Fruit fly (Drosophila melanogaster) whole organism, larva: ENCODE data around the gene Hakai.

Source experiments
- noc ChIP-seq: fragments of 200-800 bp; sonication (Bioruptor generic); optimal IDR thresholded peaks from 3 replicates; lab custom pipeline; 2019; ENCODE audit warnings: missing biosample characterization, mild to moderate bottlenecking, missing genetic modification characterization, moderate library complexity

Gene Hakai

DNA sequence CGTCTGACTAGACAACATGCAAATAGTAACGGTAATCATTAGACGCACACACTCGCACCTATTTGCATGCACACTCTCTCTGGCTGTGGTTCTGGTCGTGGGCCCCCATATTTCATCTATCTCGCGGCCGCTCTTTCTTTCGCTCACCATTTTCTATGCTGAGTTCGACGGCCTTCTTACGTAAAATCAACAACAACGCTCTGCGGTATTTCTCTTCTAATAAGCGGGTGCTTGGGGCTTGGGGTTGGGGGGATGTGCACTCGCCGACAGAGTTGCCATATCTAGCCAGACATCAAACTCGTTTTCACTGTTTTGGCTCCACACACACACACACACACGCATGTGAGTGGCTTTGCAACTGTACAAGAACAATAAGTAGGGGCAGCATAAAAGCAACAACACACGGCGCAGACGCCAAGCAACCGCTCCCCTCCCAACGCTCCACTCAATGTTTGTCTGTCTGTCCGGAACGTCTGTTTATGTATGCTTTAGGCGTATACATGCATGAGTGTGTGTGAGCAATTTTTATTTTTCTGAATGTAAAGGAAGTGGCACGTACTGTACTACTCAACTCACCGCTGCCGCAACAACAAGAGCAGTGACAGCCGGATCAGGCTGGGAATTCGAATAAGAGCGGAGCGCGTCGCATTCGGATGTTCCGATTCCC, 7.2 kb downstream of the Hakai start:
- TF ChIP-seq noc (tag; lab: Kevin White, UChicago) = no peak

DNA sequence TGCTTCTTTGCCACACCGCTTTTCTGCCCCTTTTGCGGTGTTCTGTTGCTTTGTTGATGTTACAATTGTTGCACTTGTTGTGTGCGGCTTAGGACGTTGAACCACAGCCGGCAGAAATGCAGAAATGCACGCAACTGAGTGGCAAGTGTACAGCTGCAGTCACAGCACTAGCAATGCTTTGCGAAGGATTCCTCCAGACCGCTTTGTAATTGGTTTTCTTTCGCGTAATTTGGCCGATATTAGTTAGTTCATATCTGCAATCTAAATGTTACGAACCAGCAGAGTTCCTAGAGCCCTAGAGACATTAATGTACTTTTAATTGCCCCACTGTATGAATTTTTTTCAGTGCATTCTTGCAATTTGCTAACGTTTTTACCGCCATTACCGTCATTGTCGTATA, 7.9 kb downstream of the Hakai start:
- TF ChIP-seq noc (tag; lab: Kevin White, UChicago) = no peak

DNA sequence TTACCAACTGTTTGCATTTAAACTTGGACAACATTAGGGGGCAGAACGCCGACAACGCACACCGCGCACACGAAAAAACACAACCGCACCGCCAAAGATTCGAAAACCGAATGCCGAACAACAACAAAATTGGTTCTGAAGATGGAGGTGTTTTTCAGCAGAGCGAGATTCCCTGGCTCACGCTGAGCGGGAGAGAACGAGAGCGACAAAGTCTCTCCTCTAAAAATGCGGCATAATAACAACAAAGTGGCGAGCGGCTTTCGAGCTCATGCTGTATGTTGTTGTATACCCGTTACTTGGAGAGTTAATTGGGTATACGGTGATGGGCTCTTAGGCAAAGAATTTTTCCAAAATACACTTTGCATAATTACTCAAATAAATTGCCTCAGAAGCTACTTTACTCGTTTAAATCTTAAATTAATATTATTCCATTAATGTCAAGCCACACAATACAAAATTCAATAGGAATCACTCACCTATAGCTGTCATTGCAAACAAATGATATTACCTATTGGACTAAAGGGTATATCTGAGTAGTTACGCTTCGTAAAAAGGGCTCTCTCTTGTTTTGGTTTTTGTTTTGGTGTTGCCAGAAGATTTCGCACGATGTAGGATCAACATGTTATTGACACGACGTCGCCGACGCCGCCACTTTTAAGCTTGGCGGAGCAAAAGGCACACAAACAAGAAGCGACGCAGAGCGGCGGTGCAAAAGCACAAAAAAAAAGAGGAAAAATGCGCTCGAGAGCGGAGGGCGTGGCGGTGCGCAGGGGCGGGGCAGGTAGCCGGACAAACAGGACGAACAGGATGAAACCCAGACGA, 9.6 kb downstream of the Hakai start:
- peak; percentile 85 for TF ChIP-seq noc (tag; lab: Kevin White, UChicago)

DNA sequence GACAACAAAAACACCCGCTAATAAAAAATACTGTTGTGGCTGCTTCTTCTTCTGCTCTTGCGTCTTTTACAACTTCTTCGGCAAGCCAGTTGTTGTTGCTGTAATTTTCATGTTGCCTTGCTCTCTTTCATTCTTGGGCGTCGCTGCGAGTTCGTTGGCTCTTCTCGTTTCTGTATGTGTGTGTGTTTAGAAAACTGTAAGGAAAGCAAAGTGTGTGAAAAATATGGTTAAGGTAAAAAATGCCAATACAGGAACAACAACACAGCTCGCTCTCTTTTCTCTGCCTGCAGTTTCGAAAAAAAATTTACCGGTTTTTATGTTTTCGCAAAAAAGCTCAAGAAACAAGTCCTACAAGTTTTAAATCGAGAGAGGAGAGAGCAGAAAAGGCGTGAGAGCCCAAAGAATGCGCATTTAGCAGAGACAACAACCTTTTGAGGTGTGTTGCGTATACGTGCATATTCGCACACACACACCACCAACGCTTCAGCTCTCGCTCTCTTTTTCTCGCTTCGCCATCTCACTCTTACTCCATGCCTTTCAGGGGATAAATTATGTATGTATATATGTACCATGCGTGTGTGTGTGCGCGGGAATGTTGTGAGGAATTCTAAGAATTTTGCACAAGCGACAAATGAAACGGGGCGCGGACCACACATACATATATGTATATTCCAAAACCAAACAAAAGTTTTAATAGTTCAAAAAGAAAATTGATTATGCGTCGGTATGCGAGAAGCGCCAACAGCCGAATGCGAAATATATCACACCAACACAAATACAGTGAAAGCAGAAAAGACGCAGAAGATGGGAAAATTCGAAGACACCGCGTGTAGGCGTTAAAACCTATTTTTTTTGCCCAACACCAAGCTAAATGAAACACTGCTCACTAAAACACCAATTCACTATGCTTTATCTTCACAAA, 10.4 kb downstream of the Hakai start:
- no peak for TF ChIP-seq noc (tag; lab: Kevin White, UChicago)

DNA sequence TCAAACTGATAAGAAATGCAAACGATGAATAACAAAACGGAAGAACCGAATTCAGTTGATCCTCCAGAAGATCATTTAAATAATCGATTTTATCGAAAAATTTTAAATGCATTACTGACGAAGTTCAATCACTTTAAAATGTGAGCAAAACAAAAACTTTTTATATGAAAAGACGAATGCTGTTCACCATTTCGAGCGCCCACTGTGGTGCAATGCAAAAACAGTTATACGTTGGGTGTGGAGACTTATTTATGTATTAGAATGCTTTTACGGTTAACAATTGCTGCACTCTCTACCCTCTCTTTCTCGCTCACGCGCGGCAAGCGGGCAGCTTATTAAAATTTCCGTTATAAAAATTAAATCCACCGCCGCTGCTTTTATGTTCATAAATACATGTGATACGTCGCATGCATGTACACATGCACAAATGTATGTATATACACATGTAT, 11.4 kb downstream of the Hakai start:
- TF ChIP-seq noc (tag; lab: Kevin White, UChicago) = no peak

DNA sequence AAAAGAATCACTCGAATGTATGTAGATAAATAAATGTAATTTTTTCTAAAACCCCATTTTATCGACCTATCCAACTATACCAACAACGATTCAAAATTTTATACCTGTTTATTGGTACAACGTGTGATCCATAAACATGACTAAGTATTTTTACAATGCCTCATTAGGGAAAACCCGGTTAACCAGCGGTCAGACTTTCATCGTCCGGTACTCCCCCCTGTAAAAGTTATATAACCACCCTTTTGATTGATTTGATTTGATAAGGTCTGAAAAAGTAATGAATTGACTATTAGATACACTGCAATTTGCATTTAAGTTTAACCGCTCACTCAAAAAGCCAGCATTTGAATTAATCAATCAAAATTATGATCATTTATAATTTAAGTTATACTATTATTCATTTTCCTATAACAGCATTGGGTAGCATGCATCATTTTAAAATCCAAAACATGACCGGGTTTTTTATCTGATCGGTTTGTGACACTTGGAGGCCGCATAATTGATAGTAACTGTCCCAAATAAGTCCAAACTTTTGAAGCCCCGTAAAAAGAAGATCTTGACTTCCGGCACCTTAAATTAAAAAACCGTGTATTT, 14.9 kb downstream of the Hakai start:
- TF ChIP-seq noc (tag; lab: Kevin White, UChicago) = no peak

DNA sequence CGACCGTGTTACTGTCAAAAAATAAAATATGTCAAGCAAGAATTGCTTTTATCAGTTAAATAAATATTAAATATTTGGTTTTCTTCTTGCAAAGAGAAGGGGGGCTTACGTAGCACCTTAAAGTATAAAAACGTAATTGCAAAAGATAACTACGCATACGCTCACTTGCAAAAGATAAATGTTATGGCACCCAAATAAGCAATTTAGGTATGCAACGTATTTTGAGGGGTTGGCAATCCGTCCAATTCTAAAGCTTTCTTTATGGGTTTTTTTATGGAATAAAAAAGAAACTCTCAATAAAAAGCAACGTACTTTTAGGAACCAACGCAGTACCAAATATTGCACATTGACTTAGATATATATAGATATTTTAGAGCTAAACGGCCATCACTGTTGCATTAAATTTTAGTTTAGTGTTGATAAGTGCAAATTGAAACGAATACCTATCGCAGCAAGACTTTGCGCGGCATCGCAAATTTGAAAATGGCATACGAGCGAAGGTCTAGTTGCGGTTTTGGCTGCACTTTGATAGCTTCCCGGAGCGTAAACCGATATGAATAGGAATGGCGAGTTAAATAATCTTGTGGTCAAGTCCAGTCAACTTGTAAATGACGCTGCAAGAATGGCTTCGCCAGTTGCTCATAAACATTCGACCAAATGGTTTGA, 16.9 kb downstream of the Hakai start, which contains the start of gene CG13077:
TSS of gene CG13077 (plus strand) at position 631 of the 666 bp plus-strand sequence.
- TF ChIP-seq noc (tag; lab: Kevin White, UChicago) = no peak

DNA sequence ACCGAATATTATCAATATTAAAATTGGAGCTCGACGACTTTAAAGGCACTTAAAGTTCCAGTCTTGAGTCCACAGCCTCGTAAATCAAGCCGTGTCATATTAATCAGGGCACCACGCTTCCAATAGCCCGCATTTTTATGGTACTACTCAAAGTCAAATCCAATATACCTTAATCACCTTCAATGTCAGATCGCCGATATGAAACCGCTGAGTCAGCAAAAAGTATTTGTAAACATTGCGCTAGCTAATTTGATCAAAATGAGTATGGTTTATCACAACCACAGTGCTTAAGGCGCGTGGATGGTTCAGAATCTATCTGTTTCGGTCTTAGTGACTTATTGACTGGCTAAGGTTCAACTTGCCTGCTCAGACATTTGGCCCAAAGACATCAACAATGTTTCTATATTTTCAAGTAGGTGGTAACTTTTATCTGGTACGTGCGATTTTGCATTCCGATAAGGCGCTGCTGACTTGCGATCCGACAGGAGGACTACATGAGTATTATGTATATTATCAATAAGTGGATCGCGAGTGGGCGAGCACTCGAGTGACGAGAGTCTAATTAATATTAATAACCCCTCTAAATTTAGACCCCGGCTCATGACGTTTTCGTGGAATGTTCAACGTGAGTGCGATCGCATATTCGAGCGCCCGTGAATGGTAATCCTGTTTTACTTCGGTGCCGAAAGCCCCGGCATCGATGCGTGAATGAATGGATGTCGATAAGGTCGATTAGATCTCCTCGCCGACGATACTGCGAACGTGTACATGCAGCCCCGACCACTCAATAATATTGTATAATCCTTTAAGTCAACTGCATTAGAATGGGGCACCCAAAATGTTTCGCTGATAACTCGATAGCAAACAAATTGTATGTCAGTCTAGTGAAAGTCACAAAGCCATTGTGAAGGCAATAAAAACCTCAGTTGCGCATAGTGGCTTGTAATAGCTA, 19.0 kb downstream of the Hakai start, which contains the start of gene CG13078:
TSS of gene CG13078 (plus strand) at position 902 of the 952 bp plus-strand sequence.
- peak; percentile 80 for TF ChIP-seq noc (tag; lab: Kevin White, UChicago)

DNA sequence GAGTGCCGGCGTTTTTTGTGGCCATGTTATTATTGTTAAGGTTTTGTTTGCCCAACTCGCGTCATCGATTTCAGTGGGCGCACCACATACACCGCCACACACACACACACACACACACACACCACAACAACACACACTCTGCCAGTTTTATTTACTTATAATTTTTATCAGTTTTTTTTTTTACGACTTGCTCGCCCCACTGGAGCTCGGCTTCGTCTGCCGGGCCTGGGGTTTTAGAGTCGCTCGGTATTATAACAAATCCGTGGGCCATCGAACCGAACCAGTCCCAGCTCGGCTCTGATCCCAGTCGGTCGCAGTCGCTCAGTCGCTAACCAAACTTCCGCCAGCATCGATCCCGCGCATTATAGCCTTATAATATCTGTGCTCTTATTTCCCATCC, 32.9 kb downstream of the Hakai start:
- TF ChIP-seq noc (tag; lab: Kevin White, UChicago) = no peak

DNA sequence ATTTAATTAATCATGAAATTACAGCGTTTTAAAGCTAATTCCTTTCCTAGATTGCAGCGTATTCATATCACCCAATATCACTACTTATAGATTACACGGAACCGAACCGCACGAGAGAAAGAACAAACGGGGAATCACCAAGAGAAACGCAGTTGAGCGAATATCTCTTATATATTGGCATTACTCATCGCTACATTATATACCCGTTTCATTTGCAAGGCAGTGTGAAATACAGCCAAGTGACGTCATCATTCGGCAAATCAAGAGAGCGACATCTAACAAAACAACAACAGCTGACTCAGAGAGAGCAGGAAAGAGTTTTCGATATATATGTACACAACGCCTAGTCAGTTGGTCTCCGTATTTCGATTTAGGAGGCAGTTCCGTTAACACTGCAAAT, 34.1 kb downstream of the Hakai start, which contains the start of gene Tep4:
TSS of gene Tep4 (plus strand) at position 350 of the 400 bp plus-strand sequence.
- TF ChIP-seq noc (tag; lab: Kevin White, UChicago) = no peak

DNA sequence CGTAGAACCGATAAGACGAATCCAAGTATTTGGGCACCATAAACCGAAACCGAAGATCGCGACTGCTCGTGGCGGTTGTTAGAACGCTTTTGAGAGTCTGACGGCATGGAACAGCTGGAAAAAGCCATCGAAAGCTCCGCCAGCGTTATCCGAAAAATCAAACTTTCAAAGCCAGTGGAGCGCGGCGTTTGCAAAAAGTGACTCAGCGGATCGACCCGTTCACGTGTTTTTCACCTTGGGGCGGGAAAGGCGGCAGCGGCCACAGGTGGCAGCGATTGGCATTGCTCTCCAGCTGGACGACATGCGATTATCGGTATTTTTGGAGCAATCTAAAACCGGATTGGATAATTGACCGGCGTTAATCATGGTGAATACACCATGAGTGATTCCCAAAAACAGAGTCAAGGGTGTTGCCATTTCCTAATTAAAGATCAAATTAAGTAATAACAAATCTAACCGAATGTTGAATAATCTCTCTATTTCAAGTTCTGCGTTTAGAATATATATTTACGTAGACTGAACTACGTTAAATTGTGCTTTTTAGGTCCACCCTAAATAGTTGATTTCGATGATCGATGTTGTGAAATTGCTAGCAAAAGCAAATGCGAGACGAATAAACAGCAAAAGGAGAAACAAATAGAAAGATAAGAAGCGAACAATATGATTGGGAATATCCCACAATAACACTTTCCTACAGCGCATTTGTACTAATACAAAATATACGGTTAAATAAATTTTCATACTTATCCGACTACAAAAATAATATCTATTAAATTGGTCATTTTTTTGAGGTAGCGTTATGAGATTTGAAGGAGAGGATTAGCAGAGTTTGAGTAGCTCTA, 35.2 kb downstream of the Hakai start, which contains the start of gene CG10337:
TSS of gene CG10337 (minus strand) at position 91 of the 842 bp plus-strand sequence.
- TF ChIP-seq noc (tag; lab: Kevin White, UChicago) = peak; percentile 86

DNA sequence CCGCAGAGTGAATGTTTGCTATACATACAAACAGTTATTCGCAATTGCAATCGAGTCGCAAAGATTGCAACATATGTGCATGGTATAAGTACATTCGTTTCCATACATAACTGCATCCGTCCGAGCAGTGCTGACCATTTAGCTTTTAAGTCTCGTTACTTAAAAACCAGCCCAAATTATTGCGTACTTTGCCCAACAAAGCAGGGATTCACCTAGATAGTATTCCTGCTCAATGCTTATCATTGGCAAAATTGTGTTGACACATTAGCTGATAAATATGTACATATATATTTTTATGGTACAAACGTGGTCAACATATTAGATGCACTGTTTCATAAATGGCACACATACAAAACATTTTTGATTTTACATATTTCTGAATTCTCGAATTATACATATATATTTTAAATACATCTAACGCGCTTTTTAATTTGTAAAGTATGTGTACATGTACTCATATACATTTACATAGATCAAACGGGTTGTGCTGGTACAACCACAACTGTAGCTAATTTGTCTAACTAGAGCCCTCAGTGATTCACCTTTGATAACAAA, 39.2 kb downstream of the Hakai start:
- TF ChIP-seq noc (tag; lab: Kevin White, UChicago) = peak; percentile 68
